Fruit fly (Drosophila melanogaster) whole organism, embryonic: ENCODE data around the gene stg1.

ENCODE experiments used
- Atf-2 ChIP-seq: fragments of 200-800 bp; sonication (Bioruptor generic); optimal IDR thresholded peaks from 2 replicates; lab custom pipeline; 2016; ENCODE audit warnings: missing biosample characterization, missing genetic modification characterization
- CG10267 ChIP-seq: fragments of 200-800 bp; sonication (Bioruptor generic); optimal IDR thresholded peaks from 2 replicates; lab custom pipeline; 2018; ENCODE audit warnings: missing biosample characterization, mild to moderate bottlenecking, missing genetic modification characterization, moderate library complexity
- CG10274 ChIP-seq: fragments of 200-800 bp; sonication (Bioruptor generic); optimal IDR thresholded peaks from 3 replicates; lab custom pipeline; 2017; ENCODE audit warnings: missing biosample characterization, mild to moderate bottlenecking, missing genetic modification characterization
- CG11456 ChIP-seq: fragments of 200-800 bp; sonication (Bioruptor generic); IDR thresholded peaks from 3 replicates; pipeline ENCODE4 v1.3.6; 2022; ENCODE audit warnings: missing biosample characterization, missing genetic modification characterization
- CG12236 ChIP-seq: fragments of 200-800 bp; sonication (Bioruptor generic); optimal IDR thresholded peaks from 2 replicates; lab custom pipeline; 2016; ENCODE audit warnings: missing biosample characterization, missing genetic modification characterization
- CG12299 ChIP-seq: fragments of 200-800 bp; sonication (Bioruptor generic); optimal IDR thresholded peaks from 2 replicates; lab custom pipeline; 2018; ENCODE audit warnings: missing biosample characterization, mild to moderate bottlenecking, missing genetic modification characterization
- CG14441 ChIP-seq: fragments of 200-800 bp; sonication (Bioruptor generic); IDR thresholded peaks from 2 replicates; pipeline ENCODE4 v1.3.6; 2022; ENCODE audit warnings: missing biosample characterization, missing genetic modification characterization
- CG14710 ChIP-seq: fragments of 200-800 bp; sonication (Bioruptor generic); optimal IDR thresholded peaks from 3 replicates; lab custom pipeline; 2019; ENCODE audit warnings: missing biosample characterization, mild to moderate bottlenecking, missing genetic modification characterization, moderate library complexity
- CG15696 ChIP-seq: fragments of 200-800 bp; sonication (Bioruptor generic); optimal IDR thresholded peaks from 2 replicates; lab custom pipeline; 2019; ENCODE audit warnings: missing biosample characterization, mild to moderate bottlenecking, missing genetic modification characterization, moderate library complexity
- CG17186 ChIP-seq: fragments of 200-800 bp; sonication (Bioruptor generic); optimal IDR thresholded peaks from 3 replicates; lab custom pipeline; 2017; ENCODE audit warnings: missing biosample characterization, missing genetic modification reagents, missing genetic modification characterization
- CG17361 ChIP-seq: fragments of 200-800 bp; sonication (Bioruptor generic); IDR thresholded peaks from 3 replicates; pipeline ENCODE4 v1.3.6; 2022; ENCODE audit warnings: missing biosample characterization, missing genetic modification characterization
- CG2199 ChIP-seq: fragments of 200-800 bp; sonication (Bioruptor generic); IDR thresholded peaks from 3 replicates; pipeline ENCODE4 v1.3.6; 2022; ENCODE audit warnings: missing biosample characterization, missing genetic modification characterization
- CG2678 ChIP-seq: fragments of 200-800 bp; sonication (Bioruptor generic); optimal IDR thresholded peaks from 3 replicates; lab custom pipeline; 2019; ENCODE audit warnings: missing biosample characterization, mild to moderate bottlenecking, missing genetic modification characterization, moderate library complexity
- CG2712 ChIP-seq: fragments of 200-800 bp; optimal IDR thresholded peaks from 3 replicates; lab custom pipeline; 2019; ENCODE audit warnings: missing biosample characterization, mild to moderate bottlenecking, missing genetic modification characterization, moderate library complexity
- CG33213 ChIP-seq: fragments of 200-800 bp; sonication (Bioruptor generic); optimal IDR thresholded peaks from 3 replicates; lab custom pipeline; 2016; ENCODE audit warnings: missing biosample characterization, missing genetic modification characterization
- CG4424 ChIP-seq: fragments of 200-800 bp; sonication (Bioruptor generic); optimal IDR thresholded peaks from 3 replicates; lab custom pipeline; 2016; ENCODE audit warnings: missing biosample characterization, missing genetic modification characterization
- CG6765 ChIP-seq: fragments of 200-800 bp; sonication (Bioruptor generic); optimal IDR thresholded peaks from 3 replicates; lab custom pipeline; 2017; ENCODE audit warnings: missing biosample characterization, mild to moderate bottlenecking, missing genetic modification characterization
- CG7745 ChIP-seq: fragments of 200-800 bp; sonication (Bioruptor generic); optimal IDR thresholded peaks from 2 replicates; lab custom pipeline; 2018; ENCODE audit warnings: missing biosample characterization, mild to moderate bottlenecking, missing genetic modification characterization, moderate library complexity
- Dbx ChIP-seq: fragments of 200-800 bp; sonication (Bioruptor generic); IDR thresholded peaks from 3 replicates; pipeline ENCODE4 v1.3.6; 2022; ENCODE audit warnings: missing biosample characterization, missing genetic modification characterization
- Dref ChIP-seq: fragments of 200-800 bp; sonication (Bioruptor generic); IDR thresholded peaks from 2 replicates; pipeline ENCODE4 v1.3.6; 2022; ENCODE audit warnings: missing biosample characterization, missing genetic modification characterization
- ERR ChIP-seq: fragments of 200-800 bp; sonication (Bioruptor generic); optimal IDR thresholded peaks from 2 replicates; lab custom pipeline; 2016; ENCODE audit warnings: missing biosample characterization, missing genetic modification characterization
- Fer2 ChIP-seq: fragments of 200-800 bp; sonication (Bioruptor generic); optimal IDR thresholded peaks from 2 replicates; lab custom pipeline; 2018; ENCODE audit warnings: missing biosample characterization, mild to moderate bottlenecking, missing genetic modification characterization, moderate library complexity
- HLH4C ChIP-seq: fragments of 200-800 bp; sonication (Bioruptor generic); IDR thresholded peaks from 3 replicates; pipeline ENCODE4 v1.3.6; 2022; ENCODE audit warnings: missing biosample characterization, missing genetic modification characterization; ENCODE audit not compliant: partially characterized antibody
- Hmr ChIP-seq: fragments of 200-800 bp; sonication (Bioruptor generic); optimal IDR thresholded peaks from 3 replicates; lab custom pipeline; 2017; ENCODE audit warnings: mild to moderate bottlenecking, missing biosample characterization, missing genetic modification reagents, missing genetic modification characterization
- Meics ChIP-seq: fragments of 200-800 bp; sonication (Bioruptor generic); optimal IDR thresholded peaks from 2 replicates; lab custom pipeline; 2017; ENCODE audit warnings: missing biosample characterization, mild to moderate bottlenecking, missing genetic modification characterization
- NC2α ChIP-seq: fragments of 200-800 bp; sonication (Bioruptor generic); optimal IDR thresholded peaks from 2 replicates; lab custom pipeline; 2016; ENCODE audit warnings: missing biosample characterization, missing genetic modification characterization
- NFAT ChIP-seq: fragments of 200-800 bp; sonication (Bioruptor generic); IDR thresholded peaks from 2 replicates; pipeline ENCODE4 v1.3.6; 2022; ENCODE audit warnings: missing biosample characterization, missing genetic modification characterization
- Oaz ChIP-seq: fragments of 200-800 bp; sonication (Bioruptor generic); IDR thresholded peaks from 2 replicates; pipeline ENCODE4 v1.3.6; 2022; ENCODE audit warnings: missing biosample characterization, missing genetic modification characterization
- Sox100B ChIP-seq: fragments of 200-800 bp; sonication (Bioruptor generic); optimal IDR thresholded peaks from 3 replicates; lab custom pipeline; 2018; ENCODE audit warnings: missing biosample characterization, mild to moderate bottlenecking, missing genetic modification characterization
- Stat92E ChIP-seq, 3 experiments: fragments of >200 bp in 2 of 3; fragments of 200-800 bp in 1 of 3; sonication (Bioruptor generic) in 1 of 3; optimal IDR thresholded peaks; 2 replicates each; lab custom pipeline; 2017 to 2019; ENCODE audit warnings: missing biosample characterization in 3 of 3, missing genetic modification characterization in 3 of 3, mild to moderate bottlenecking in 1 of 3, moderate library complexity in 1 of 3
- ac ChIP-seq: fragments of 200-800 bp; sonication (Bioruptor generic); optimal IDR thresholded peaks from 3 replicates; lab custom pipeline; 2017; ENCODE audit warnings: missing biosample characterization, mild to moderate bottlenecking, missing genetic modification characterization
- bab2 ChIP-seq: fragments of 200-800 bp; sonication (Bioruptor generic); optimal IDR thresholded peaks from 2 replicates; lab custom pipeline; 2016; ENCODE audit warnings: missing biosample characterization, missing genetic modification characterization
- br ChIP-seq: fragments of >200 bp; optimal IDR thresholded peaks from 2 replicates; lab custom pipeline; 2017
- bsh ChIP-seq, 2 experiments: fragments of 200-800 bp; sonication (Bioruptor generic); optimal IDR thresholded peaks; 2 replicates each; lab custom pipeline; 2017 to 2018; ENCODE audit warnings: mild to moderate bottlenecking in 2 of 2, missing biosample characterization in 2 of 2, missing genetic modification characterization in 2 of 2, moderate library complexity in 1 of 2
- dati ChIP-seq: fragments of 200-800 bp; sonication (Bioruptor generic); IDR thresholded peaks from 2 replicates; pipeline ENCODE4 v1.3.6; 2022; ENCODE audit warnings: missing biosample characterization, missing genetic modification characterization
- ftz-f1 ChIP-seq: fragments of 200-800 bp; sonication (Bioruptor generic); optimal IDR thresholded peaks from 2 replicates; lab custom pipeline; 2016; ENCODE audit warnings: missing biosample characterization, missing genetic modification characterization
- hbn ChIP-seq: fragments of 200-800 bp; sonication (Bioruptor generic); IDR thresholded peaks from 2 replicates; pipeline ENCODE4 v1.3.6; 2022; ENCODE audit warnings: missing biosample characterization, missing genetic modification characterization; ENCODE audit not compliant: partially characterized antibody
- hkb ChIP-seq, 2 experiments: fragments of 200-800 bp in 1 of 2; fragments of >200 bp in 1 of 2; sonication (Bioruptor generic) in 1 of 2; IDR thresholded peaks in 1 of 2; optimal IDR thresholded peaks in 1 of 2; 2 replicates each; pipeline versions ENCODE4 v1.3.6 to Lab custom; 2017 to 2022; ENCODE audit warnings: missing biosample characterization in 1 of 2, missing genetic modification characterization in 1 of 2
- jigr1 ChIP-seq: fragments of 200-800 bp; sonication (Bioruptor generic); IDR thresholded peaks from 3 replicates; pipeline ENCODE4 v1.3.6; 2022; ENCODE audit warnings: missing biosample characterization, missing genetic modification characterization
- jumu ChIP-seq: fragments of 200-800 bp; sonication (Bioruptor generic); optimal IDR thresholded peaks from 3 replicates; lab custom pipeline; 2016; ENCODE audit warnings: missing biosample characterization, missing genetic modification characterization
- otp ChIP-seq: fragments of 200-800 bp; sonication (Bioruptor generic); IDR thresholded peaks from 3 replicates; pipeline ENCODE4, ENCODE4 v1.3.6; 2022; ENCODE audit warnings: missing biosample characterization, missing genetic modification characterization
- pfk ChIP-seq: fragments of 200-800 bp; sonication (Bioruptor generic); optimal IDR thresholded peaks from 2 replicates; lab custom pipeline; 2018; ENCODE audit warnings: missing biosample characterization, mild to moderate bottlenecking, missing genetic modification characterization, moderate library complexity
- salm ChIP-seq: fragments of 200-800 bp; sonication (Bioruptor generic); optimal IDR thresholded peaks from 2 replicates; lab custom pipeline; 2018; ENCODE audit warnings: missing biosample characterization, mild to moderate bottlenecking, missing genetic modification characterization
- sim ChIP-seq: fragments of 200-800 bp; sonication (Bioruptor generic); IDR thresholded peaks from 2 replicates; pipeline ENCODE4 v1.3.6; 2022; ENCODE audit warnings: missing biosample characterization, missing genetic modification characterization
- sob ChIP-seq: fragments of 200-800 bp; sonication (Bioruptor generic); IDR thresholded peaks from 2 replicates; pipeline ENCODE4 v1.3.6; 2022; ENCODE audit warnings: missing biosample characterization, missing genetic modification characterization
- ttk ChIP-seq: fragments of 200-800 bp; sonication (Bioruptor generic); IDR thresholded peaks from 2 replicates; pipeline ENCODE4 v2.1.2; 2022; ENCODE audit warnings: missing biosample characterization, missing genetic modification characterization
- vfl ChIP-seq: fragments of 200-800 bp; sonication (Bioruptor generic); optimal IDR thresholded peaks from 2 replicates; lab custom pipeline; 2016; ENCODE audit warnings: missing biosample characterization, missing genetic modification characterization
- zfh1 ChIP-seq: fragments of 200-800 bp; sonication (Bioruptor generic); IDR thresholded peaks from 3 replicates; pipeline ENCODE4 v1.3.6; 2022; ENCODE audit warnings: missing biosample characterization, missing genetic modification characterization
- zfh2 ChIP-seq: fragments of 200-800 bp; sonication (Bioruptor generic); optimal IDR thresholded peaks from 2 replicates; lab custom pipeline; 2016; ENCODE audit warnings: missing biosample characterization, missing genetic modification characterization

stg1 gene

DNA sequence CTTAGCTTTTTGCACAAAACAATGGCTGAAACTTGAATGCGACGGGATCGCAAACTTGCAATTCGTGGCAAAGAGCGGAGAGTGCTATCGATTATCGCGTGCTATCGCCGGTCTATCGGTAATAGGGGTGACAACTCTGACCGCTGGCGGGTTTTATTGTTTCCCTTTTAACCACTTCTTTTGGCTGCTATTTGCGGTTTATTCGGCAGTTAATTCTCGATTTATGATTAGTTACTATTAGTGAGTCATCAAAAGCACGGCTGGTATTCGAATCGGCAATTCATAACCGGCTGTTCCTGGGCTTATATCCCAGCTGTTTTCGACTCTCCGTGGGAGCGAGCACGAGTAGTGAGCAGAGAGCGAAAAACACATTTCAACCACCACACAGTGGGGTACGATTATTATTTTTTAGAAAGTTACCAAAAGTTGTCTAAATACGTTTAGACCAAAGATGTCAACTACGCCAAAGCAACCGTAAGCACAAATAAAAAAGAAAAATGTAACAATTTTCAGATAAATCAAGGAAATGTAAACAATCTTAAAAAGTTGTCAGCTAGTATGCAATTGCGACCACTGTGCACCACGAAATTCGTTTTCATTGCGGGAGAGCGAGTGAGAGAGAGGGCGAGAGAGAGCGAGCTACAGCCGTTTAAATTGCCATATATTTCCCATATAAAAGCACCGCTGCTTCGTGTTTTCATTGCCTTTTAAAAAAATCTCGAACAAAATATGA lies 39.6 kb upstream of the stg1 start, which contains the start of the genes Stt3A and bves (continued):
- TF ChIP-seq hkb (optimal IDR thresholded peaks at IDR 0.05; lab: Kevin White, UChicago): no peak
- peak; percentile 99 for TF ChIP-seq hkb (GFP tag; IDR thresholded peaks at IDR 0.05; lab: Robert Waterston, UW)
- peak; percentile 86 for TF ChIP-seq jigr1 (GFP tag; lab: Robert Waterston, UW)
- peak; percentile 98 for TF ChIP-seq ac (GFP tag; lab: Kevin White, UChicago)
- TF ChIP-seq CG33213 (GFP tag; lab: Kevin White, UChicago): peak; percentile 98
- TF ChIP-seq sob (GFP tag; lab: Robert Waterston, UW): peak; percentile 98
- TF ChIP-seq bsh (GFP tag; optimal IDR thresholded peaks at IDR 0.05; lab: Kevin White, UChicago): peak; percentile 98 to 99
- peak; percentile 97 for TF ChIP-seq zfh2 (GFP tag; lab: Kevin White, UChicago)
- TF ChIP-seq CG12236 (GFP tag; lab: Kevin White, UChicago): peak; percentile 97
- TF ChIP-seq CG11456 (GFP tag; lab: Robert Waterston, UW): peak; percentile 95
- peak; percentile 81 for TF ChIP-seq dati (GFP tag; lab: Robert Waterston, UW)
- TF ChIP-seq CG12299 (tag; lab: Kevin White, UChicago): peak; percentile 98
- peak; percentile 97 for TF ChIP-seq vfl (GFP tag; lab: Kevin White, UChicago)
- TF ChIP-seq Oaz (GFP tag; lab: Robert Waterston, UW): peak; percentile 93
- peak; percentile 97 for TF ChIP-seq NC2α (GFP tag; lab: Kevin White, UChicago)
- TF ChIP-seq ftz-f1 (GFP tag; lab: Kevin White, UChicago): peak; percentile 86
- peak; percentile 98 for TF ChIP-seq CG4424
- peak in 1 of 3 experiments; percentile 97 for TF ChIP-seq Stat92E (GFP tag; optimal IDR thresholded peaks at IDR 0.05; lab: Kevin White, UChicago)
- peak; percentile 95 for TF ChIP-seq ttk (GFP tag; lab: Robert Waterston, UW)
- peak; percentile 98 for TF ChIP-seq Atf-2 (GFP tag; lab: Kevin White, UChicago)
- peak; percentile 96 for TF ChIP-seq CG2199 (GFP tag; lab: Robert Waterston, UW)
- TF ChIP-seq CG15696: peak; percentile 97
- peak; percentile 97 for TF ChIP-seq otp
- peak; percentile 96 for TF ChIP-seq Sox100B (GFP tag; lab: Kevin White, UChicago)
- peak; percentile 92 for TF ChIP-seq CG17186
- peak; percentile 99 for TF ChIP-seq CG2678 (tag; lab: Kevin White, UChicago)
- TF ChIP-seq CG14441 (GFP tag; lab: Robert Waterston, UW): peak; percentile 97
- peak; percentile 87 for TF ChIP-seq CG7745 (tag; lab: Kevin White, UChicago)
- peak; percentile 96 for TF ChIP-seq sim (GFP tag; lab: Robert Waterston, UW)
- TF ChIP-seq Dref: peak; percentile 67
- peak; percentile 99 for TF ChIP-seq CG2712 (tag; lab: Kevin White, UChicago)
- peak; percentile 62; the same call in 2 of the 3 replicates for TF ChIP-seq HLH4C (GFP tag; lab: Robert Waterston, UW)
- peak; percentile 97 for TF ChIP-seq ERR (GFP tag; lab: Kevin White, UChicago)
- peak; percentile 97 for TF ChIP-seq CG17361 (GFP tag; lab: Robert Waterston, UW)
- TF ChIP-seq br (lab: Kevin White, UChicago): no peak
- TF ChIP-seq CG10267: peak; percentile 97
- TF ChIP-seq CG14710: peak; percentile 96
- TF ChIP-seq hbn (GFP tag; lab: Robert Waterston, UW): peak; percentile 55
- peak; percentile 98 for TF ChIP-seq bab2 (GFP tag; lab: Kevin White, UChicago)
- TF ChIP-seq Hmr (GFP tag; lab: Kevin White, UChicago): peak; percentile 99
- peak; percentile 91 for TF ChIP-seq CG10274 (GFP tag; lab: Kevin White, UChicago)
- peak; percentile 98 for TF ChIP-seq CG6765 (GFP tag; lab: Kevin White, UChicago)
- peak; percentile 99 for TF ChIP-seq zfh1 (GFP tag; lab: Robert Waterston, UW)
- peak; percentile 98 for TF ChIP-seq jumu
- peak; percentile 98 for TF ChIP-seq Meics (GFP tag; lab: Kevin White, UChicago)
- peak; percentile 96 for TF ChIP-seq Dbx (GFP tag; lab: Robert Waterston, UW)
- peak; percentile 94 for TF ChIP-seq NFAT (GFP tag; lab: Robert Waterston, UW)
- peak; percentile 99 for TF ChIP-seq salm
- peak; percentile 90 for TF ChIP-seq Fer2 (tag; lab: Kevin White, UChicago)
- TF ChIP-seq pfk: peak; percentile 65
